Fruit fly (Drosophila melanogaster) whole organism: ENCODE measurements around the gene wts.

Experiments
- CG8478 ChIP-seq: fragments of >200 bp; optimal IDR thresholded peaks from 2 replicates; lab custom pipeline; 2018; ENCODE audit warnings: inconsistent platforms
- Dll ChIP-seq: fragments of >200 bp; optimal IDR thresholded peaks from 2 replicates; lab custom pipeline; 2017
- EcR ChIP-seq, 2 experiments: fragments of >200 bp; optimal IDR thresholded peaks; 2 replicates each; lab custom pipeline; 2017; ENCODE audit warnings: missing biosample characterization in 2 of 2, missing genetic modification characterization in 2 of 2, missing genetic modification reagents in 2 of 2
- pan ChIP-seq: fragments of >200 bp; optimal IDR thresholded peaks from 2 replicates; lab custom pipeline; 2017
- psq ChIP-seq: fragments of >200 bp; optimal IDR thresholded peaks from 2 replicates; lab custom pipeline; 2017
- usp ChIP-seq: fragments of >200 bp; optimal IDR thresholded peaks from 2 replicates; lab custom pipeline; 2017; ENCODE audit warnings: missing biosample characterization, missing genetic modification characterization, mixed read lengths

wts gene

dm6 chr3R:30806490-30807195, at the start of gene wts, which contains the start of gene dj-1beta:
wts (minus strand) TSS chr3R:30806619.
dj-1beta (plus strand) TSS chr3R:30807117.
- TF ChIP-seq psq (lab: Kevin White, UChicago) (no peak), Dll (lab: Kevin White, UChicago) (no peak), usp (GFP tag; lab: Kevin White, UChicago) (no peak), pan (no peak), CG8478 (no peak), EcR (GFP tag; optimal IDR thresholded peaks at IDR 0.05; lab: Kevin White, UChicago) (no peak)

dm6 chr3R:30855176-30855575, 48.8 kb upstream of the wts start:
- TF ChIP-seq psq (lab: Kevin White, UChicago) (no peak), Dll (lab: Kevin White, UChicago) (no peak), pan (no peak), usp (GFP tag; lab: Kevin White, UChicago) (no peak), EcR (GFP tag; optimal IDR thresholded peaks at IDR 0.05; lab: Kevin White, UChicago) (no peak), CG8478 (no peak)

dm6 chr3R:30851843-30852365, 45.5 kb upstream of the wts start, which contains the start of gene tll:
tll (plus strand) TSS chr3R:30852315.
- TF ChIP-seq usp (GFP tag; lab: Kevin White, UChicago) (no peak), CG8478 (no peak), psq (lab: Kevin White, UChicago) (no peak), pan (no peak), EcR (GFP tag; optimal IDR thresholded peaks at IDR 0.05; lab: Kevin White, UChicago) (no peak), Dll (lab: Kevin White, UChicago) (no peak)

- TF ChIP-seq Dll (lab: Kevin White, UChicago) (no peak), pan (no peak), psq (lab: Kevin White, UChicago) (no peak), CG8478 (no peak), EcR (GFP tag; optimal IDR thresholded peaks at IDR 0.05; lab: Kevin White, UChicago) (no peak), usp (GFP tag; lab: Kevin White, UChicago) (no peak)
Observed at dm6 chr3R:30850460-30850859, 44.0 kb upstream of the wts start.

- TF ChIP-seq usp (GFP tag; lab: Kevin White, UChicago) (no peak), EcR (GFP tag; optimal IDR thresholded peaks at IDR 0.05; lab: Kevin White, UChicago) (no peak), CG8478 (no peak), pan (no peak), Dll (lab: Kevin White, UChicago) (no peak), psq (lab: Kevin White, UChicago) (no peak)
Observed at dm6 chr3R:30849473-30850145, 43.2 kb upstream of the wts start.

dm6 chr3R:30844436-30844835, 38.0 kb upstream of the wts start:
- no peak for TF ChIP-seq pan
- no peak for TF ChIP-seq CG8478
- no peak for TF ChIP-seq psq (lab: Kevin White, UChicago)
- no peak for TF ChIP-seq EcR (GFP tag; optimal IDR thresholded peaks at IDR 0.05; lab: Kevin White, UChicago)
- TF ChIP-seq usp (GFP tag; lab: Kevin White, UChicago) = no peak
- no peak for TF ChIP-seq Dll (lab: Kevin White, UChicago)

dm6 chr3R:30843709-30844108, 37.3 kb upstream of the wts start:
- TF ChIP-seq Dll (lab: Kevin White, UChicago) (no peak), CG8478 (no peak)

dm6 chr3R:30842639-30843476, 36.4 kb upstream of the wts start:
- TF ChIP-seq EcR (GFP tag; optimal IDR thresholded peaks at IDR 0.05; lab: Kevin White, UChicago) = peak in 1 of 2 experiments; percentile 27
- no peak for TF ChIP-seq usp (GFP tag; lab: Kevin White, UChicago)
- TF ChIP-seq pan = no peak
- TF ChIP-seq CG8478 = no peak
- TF ChIP-seq psq (lab: Kevin White, UChicago) = no peak
- TF ChIP-seq Dll (lab: Kevin White, UChicago) = peak; percentile 24

- no peak for TF ChIP-seq EcR (GFP tag; optimal IDR thresholded peaks at IDR 0.05; lab: Kevin White, UChicago)
- TF ChIP-seq psq (lab: Kevin White, UChicago) = no peak
- no peak for TF ChIP-seq CG8478
- no peak for TF ChIP-seq pan
- TF ChIP-seq usp (GFP tag; lab: Kevin White, UChicago) = no peak
- no peak for TF ChIP-seq Dll (lab: Kevin White, UChicago)
Observed at dm6 chr3R:30842199-30842598, 35.8 kb upstream of the wts start.

dm6 chr3R:30840741-30841140, 34.3 kb upstream of the wts start:
- TF ChIP-seq psq (lab: Kevin White, UChicago) = no peak
- TF ChIP-seq CG8478 = no peak
- no peak for TF ChIP-seq usp (GFP tag; lab: Kevin White, UChicago)
- TF ChIP-seq EcR (GFP tag; optimal IDR thresholded peaks at IDR 0.05; lab: Kevin White, UChicago) = no peak
- TF ChIP-seq Dll (lab: Kevin White, UChicago) = no peak
- no peak for TF ChIP-seq pan

dm6 chr3R:30833078-30833477, 26.7 kb upstream of the wts start:
- TF ChIP-seq Dll (lab: Kevin White, UChicago) (no peak), EcR (GFP tag; optimal IDR thresholded peaks at IDR 0.05; lab: Kevin White, UChicago) (no peak), usp (GFP tag; lab: Kevin White, UChicago) (no peak), psq (lab: Kevin White, UChicago) (no peak), pan (no peak), CG8478 (no peak)
